Fruit fly (Drosophila melanogaster): ENCODE measurements around the gene CG42704.

Gene CG42704

DNA sequence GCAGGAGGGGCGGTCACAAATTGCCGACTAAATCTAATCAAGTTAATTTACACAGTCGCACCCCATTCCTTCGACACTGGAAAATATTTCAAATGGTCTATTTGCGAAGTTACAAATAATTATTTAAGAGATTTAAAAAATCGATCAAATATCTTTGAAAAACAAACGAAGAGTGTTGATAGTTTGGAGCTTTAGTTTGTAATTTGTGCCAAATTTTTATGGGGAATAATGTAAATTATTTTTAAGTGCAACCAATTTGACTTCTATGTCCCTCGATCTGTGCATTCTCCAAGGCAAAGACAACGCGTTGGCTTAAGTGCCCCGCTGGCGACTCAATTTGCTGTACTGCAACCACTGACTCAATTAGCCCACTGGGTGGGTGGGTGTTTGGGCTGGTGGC lies 5.4 kb downstream of the CG42704 start:
- TF ChIP-seq insv (optimal IDR thresholded peaks at IDR 0.05) (no peak), ttk (optimal IDR thresholded peaks at IDR 0.05) (no peak), h (optimal IDR thresholded peaks at IDR 0.05) (no peak), Myc (optimal IDR thresholded peaks at IDR 0.05) (no peak), psq (optimal IDR thresholded peaks at IDR 0.05) (no peak)

DNA sequence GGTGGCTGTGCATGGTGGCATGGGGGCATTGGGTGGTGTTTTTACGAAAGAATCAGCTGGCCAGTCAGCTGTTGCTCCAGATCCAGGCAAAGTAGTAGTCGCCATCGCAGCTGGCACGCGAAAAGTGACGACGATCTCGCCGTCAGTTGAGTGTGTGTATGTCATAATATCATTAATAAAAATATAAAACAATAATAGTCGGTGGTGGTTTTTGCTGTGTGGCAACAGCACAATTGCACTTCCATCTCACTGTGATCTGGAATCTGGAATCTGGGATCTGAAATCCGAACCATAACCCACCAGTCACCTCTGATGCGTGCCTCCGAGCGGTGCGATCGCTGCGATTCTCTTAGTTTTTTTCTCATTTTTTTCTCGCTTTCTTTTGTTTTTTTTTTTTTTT lies 5.8 kb downstream of the CG42704 start, which contains the start of gene rumpel:
Gene rumpel (plus strand): TSS at position 301 of the 400 bp plus-strand sequence.
- TF ChIP-seq psq (optimal IDR thresholded peaks at IDR 0.05): no peak
- TF ChIP-seq ttk (optimal IDR thresholded peaks at IDR 0.05): no peak
- TF ChIP-seq Sin3A (optimal IDR thresholded peaks at IDR 0.05): no peak
- no peak for TF ChIP-seq h (optimal IDR thresholded peaks at IDR 0.05)
- no peak for TF ChIP-seq Myc (optimal IDR thresholded peaks at IDR 0.05)
- TF ChIP-seq insv (optimal IDR thresholded peaks at IDR 0.05): no peak

DNA sequence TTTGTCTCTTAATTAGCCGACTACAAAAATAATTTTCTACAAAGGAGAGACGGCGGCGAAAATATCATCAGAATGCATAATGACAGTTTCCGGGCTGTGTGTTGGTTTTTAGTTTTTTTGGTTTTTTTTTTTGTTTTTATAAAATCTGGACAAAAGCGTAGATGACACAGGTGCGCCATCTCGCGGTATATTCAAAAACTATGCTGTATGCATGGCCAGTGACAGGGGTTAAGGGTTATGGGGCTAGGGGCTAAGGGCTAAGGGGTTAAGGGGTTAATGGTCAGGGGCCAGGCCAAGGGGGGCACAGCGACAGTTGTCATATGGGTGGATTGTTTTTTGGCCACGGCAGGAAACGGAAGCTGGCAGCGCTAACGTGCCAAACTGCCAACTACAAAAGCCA lies 10.1 kb downstream of the CG42704 start:
- TF ChIP-seq ttk (optimal IDR thresholded peaks at IDR 0.05) (no peak), h (optimal IDR thresholded peaks at IDR 0.05) (no peak), Myc (optimal IDR thresholded peaks at IDR 0.05) (no peak), insv (optimal IDR thresholded peaks at IDR 0.05) (no peak), Sin3A (optimal IDR thresholded peaks at IDR 0.05) (no peak), psq (optimal IDR thresholded peaks at IDR 0.05) (no peak)

DNA sequence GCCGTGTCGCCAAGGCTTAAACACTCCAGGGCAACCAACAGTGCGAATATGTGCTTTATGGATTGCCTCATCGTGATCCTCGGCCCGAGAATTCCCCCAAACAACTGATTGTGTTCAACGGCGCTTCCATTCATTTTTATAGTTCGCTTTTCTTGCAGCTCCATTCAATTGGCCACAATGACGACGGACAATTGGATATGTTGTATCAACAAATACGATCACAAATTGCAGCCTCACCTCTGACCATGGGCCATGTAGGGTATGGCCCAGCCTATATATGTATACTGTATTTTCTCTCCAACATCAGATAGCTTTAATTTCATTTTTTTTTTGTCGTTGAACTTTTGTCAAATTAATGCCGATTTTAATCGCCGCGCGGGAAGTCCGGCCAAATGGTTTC lies 12.3 kb downstream of the CG42704 start, which contains the start of gene CG15036:
Gene CG15036 (minus strand): TSS at position 101 of the 400 bp plus-strand sequence.
- no peak for TF ChIP-seq h (optimal IDR thresholded peaks at IDR 0.05)
- TF ChIP-seq Sin3A (optimal IDR thresholded peaks at IDR 0.05): no peak
- TF ChIP-seq ttk (optimal IDR thresholded peaks at IDR 0.05): no peak
- no peak for TF ChIP-seq psq (optimal IDR thresholded peaks at IDR 0.05)
- no peak for TF ChIP-seq insv (optimal IDR thresholded peaks at IDR 0.05)
- TF ChIP-seq Myc (optimal IDR thresholded peaks at IDR 0.05): no peak

DNA sequence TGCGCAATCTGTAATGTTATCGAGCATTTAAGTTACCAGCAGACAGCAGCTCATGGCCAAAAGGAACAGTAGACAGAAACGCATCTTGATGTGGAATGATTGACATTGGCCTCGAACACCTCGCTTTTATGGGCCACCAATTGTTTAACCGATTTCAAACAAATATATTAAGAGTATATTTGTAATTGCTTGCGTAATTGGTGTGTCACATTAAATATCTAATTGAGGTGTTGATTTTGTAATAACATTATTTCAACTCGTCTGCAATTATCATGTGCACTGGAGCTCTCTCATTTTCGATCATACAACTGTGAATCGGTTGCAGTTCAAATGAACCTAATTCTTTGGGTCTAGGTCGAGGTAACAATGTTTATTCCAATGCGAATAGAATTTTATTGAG lies 13.2 kb downstream of the CG42704 start, which contains the start of gene CG32726:
Gene CG32726 (minus strand): TSS at position 101 of the 400 bp plus-strand sequence.
- no peak for TF ChIP-seq Myc (optimal IDR thresholded peaks at IDR 0.05)
- TF ChIP-seq psq (optimal IDR thresholded peaks at IDR 0.05): no peak
- no peak for TF ChIP-seq h (optimal IDR thresholded peaks at IDR 0.05)
- TF ChIP-seq ttk (optimal IDR thresholded peaks at IDR 0.05): no peak
- TF ChIP-seq Sin3A (optimal IDR thresholded peaks at IDR 0.05): no peak
- no peak for TF ChIP-seq insv (optimal IDR thresholded peaks at IDR 0.05)

DNA sequence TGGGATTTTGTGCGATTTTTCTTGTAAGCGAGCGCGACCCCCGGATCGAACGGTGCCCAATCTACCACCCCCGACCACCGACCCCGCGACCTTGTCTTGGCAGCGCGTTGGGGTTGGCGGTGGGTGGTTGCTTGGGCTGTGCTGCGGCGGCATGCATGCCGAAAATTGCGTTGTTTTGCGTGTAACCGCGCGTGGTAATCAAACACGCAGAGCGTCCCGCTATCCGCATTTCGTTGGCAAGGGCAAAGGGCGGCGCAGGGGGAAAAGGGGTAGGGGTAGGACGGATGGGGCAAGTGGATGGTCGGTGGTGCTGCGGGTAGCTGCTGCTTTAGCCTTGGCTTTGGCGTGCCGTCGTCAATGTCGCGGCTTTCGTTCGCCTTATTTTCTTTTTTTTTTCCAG lies 19.9 kb downstream of the CG42704 start:
- no peak for TF ChIP-seq h (optimal IDR thresholded peaks at IDR 0.05)
- TF ChIP-seq ttk (optimal IDR thresholded peaks at IDR 0.05): no peak
- TF ChIP-seq psq (optimal IDR thresholded peaks at IDR 0.05): no peak
- no peak for TF ChIP-seq insv (optimal IDR thresholded peaks at IDR 0.05)
- no peak for TF ChIP-seq Myc (optimal IDR thresholded peaks at IDR 0.05)
- no peak for TF ChIP-seq Sin3A (optimal IDR thresholded peaks at IDR 0.05)

DNA sequence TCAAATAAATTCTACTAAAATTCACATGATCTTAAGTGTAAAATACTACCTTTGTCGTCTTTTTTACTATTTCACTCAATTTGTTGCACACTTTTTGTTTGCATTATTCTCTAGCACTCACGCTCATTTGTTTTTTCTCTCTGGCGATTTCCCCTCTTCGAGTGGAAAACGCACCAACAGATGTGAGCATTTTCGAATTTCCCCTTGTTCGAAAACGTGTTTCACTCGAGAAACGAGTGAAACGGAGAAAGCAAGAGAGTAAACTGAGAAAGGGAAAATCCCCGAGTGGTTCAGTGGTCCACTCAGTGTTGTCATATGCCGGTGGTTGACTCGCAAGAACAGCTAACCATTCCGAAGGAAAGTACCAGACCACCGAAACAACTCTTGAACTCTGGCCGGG lies 32.6 kb downstream of the CG42704 start:
- TF ChIP-seq ttk (optimal IDR thresholded peaks at IDR 0.05): no peak
- TF ChIP-seq Myc (optimal IDR thresholded peaks at IDR 0.05): no peak

DNA sequence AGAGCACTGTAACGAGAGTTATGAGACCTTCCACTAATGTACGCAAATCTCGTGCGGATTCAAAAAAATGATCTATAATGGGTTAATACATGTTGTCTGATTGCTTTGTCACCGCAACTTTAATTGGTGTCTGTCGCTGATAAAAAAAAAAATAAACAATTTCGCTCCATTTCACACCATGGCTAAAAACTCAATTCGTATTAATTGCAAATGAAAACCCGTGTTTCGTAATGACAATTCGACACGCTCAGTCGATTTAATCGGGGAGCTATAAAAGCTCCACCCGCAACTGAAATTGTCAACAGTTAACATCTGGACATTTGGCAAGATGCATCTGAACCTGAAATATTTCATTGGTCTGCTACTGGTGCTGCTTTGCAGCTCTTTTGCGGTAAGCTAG lies 39.4 kb downstream of the CG42704 start, which contains the start of gene CG11368:
Gene CG11368 (plus strand): TSS at position 301 of the 400 bp plus-strand sequence.
- TF ChIP-seq Sin3A (optimal IDR thresholded peaks at IDR 0.05) (no peak), Myc (optimal IDR thresholded peaks at IDR 0.05) (no peak)

DNA sequence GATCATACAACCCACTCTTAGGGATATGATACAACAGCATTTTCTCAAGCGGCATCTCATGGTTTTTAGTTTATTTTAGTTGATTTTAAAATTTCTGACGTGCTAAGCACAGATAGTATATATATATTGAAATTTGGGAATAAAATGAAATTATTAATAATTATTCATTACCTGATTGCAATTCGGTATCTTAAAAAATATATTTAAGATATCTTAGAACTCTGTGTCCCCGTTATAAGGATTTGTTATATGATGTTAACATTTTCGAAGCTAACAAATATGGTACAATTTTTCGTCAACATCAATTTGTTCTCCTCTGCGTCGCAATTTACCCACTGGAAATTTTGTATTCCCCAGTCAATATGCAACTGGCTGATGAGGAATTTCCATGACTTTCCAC lies 40.8 kb downstream of the CG42704 start, which contains the start of gene CG43198:
Gene CG43198 (minus strand): TSS at position 101 of the 400 bp plus-strand sequence.
- TF ChIP-seq Myc (optimal IDR thresholded peaks at IDR 0.05) (no peak), Sin3A (optimal IDR thresholded peaks at IDR 0.05) (no peak), ttk (optimal IDR thresholded peaks at IDR 0.05) (no peak)

DNA sequence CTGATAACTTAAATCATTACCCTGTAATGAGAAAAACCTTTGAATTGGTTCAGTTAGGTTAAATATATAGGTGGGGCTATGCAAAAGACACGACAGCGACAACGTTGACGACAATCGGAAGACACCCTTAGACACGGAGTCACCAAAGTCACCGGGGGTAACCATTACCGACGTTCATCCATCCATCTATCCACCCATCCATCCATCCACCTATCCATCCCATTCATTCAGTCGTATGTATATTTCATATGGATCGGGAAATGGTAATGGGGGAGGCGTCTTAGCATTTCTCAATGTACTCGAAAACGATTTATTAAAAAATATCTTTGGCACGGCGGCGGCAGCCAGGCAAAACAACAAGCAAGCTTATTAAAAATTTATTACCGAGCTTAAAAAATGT lies 49.6 kb downstream of the CG42704 start:
- TF ChIP-seq Myc (optimal IDR thresholded peaks at IDR 0.05) (no peak), psq (optimal IDR thresholded peaks at IDR 0.05) (no peak), h (optimal IDR thresholded peaks at IDR 0.05) (no peak), insv (optimal IDR thresholded peaks at IDR 0.05) (no peak), Sin3A (optimal IDR thresholded peaks at IDR 0.05) (no peak), ttk (optimal IDR thresholded peaks at IDR 0.05) (no peak)

All from Kc167 (cell line).